Worm (Caenorhabditis elegans) whole organism, young adult: ENCODE measurements around the gene tag-342.
A peak's percentile ranks its signal among the peaks of the same experiment; 100 is the strongest.

Experiments used
- B0261.1 ChIP-seq: sonication (generic microtip); optimal IDR thresholded peaks from 2 replicates; lab custom pipeline; 2016; ENCODE audit warnings: mild to moderate bottlenecking, missing genetic modification characterization, moderate library complexity, missing compliant biosample characterization
- F10E7.11 ChIP-seq: sonication (generic microtip); optimal IDR thresholded peaks from 2 replicates; lab custom pipeline; 2017; ENCODE audit warnings: mild to moderate bottlenecking, missing genetic modification characterization, moderate library complexity, missing compliant biosample characterization
- F37B4.10 ChIP-seq: fragments of 200-800 bp; sonication (Bioruptor generic); IDR thresholded peaks from 2 replicates; pipeline ENCODE4 v1.3.6; 2022; ENCODE audit warnings: missing genetic modification characterization, missing compliant biosample characterization
- F39B2.1 ChIP-seq: fragments of 200-800 bp; sonication (Bioruptor generic); IDR thresholded peaks from 2 replicates; pipeline ENCODE4 v1.3.6; 2022; ENCODE audit warnings: missing genetic modification reagents, missing genetic modification characterization, missing compliant biosample characterization
- F49E8.2 ChIP-seq: sonication (generic microtip); optimal IDR thresholded peaks from 3 replicates; lab custom pipeline; 2017; ENCODE audit warnings: missing genetic modification characterization, mild to moderate bottlenecking, missing compliant biosample characterization, antibody characterized with exemption, moderate library complexity; ENCODE audit not compliant: insufficient read depth
- T07F8.4 ChIP-seq: sonication (generic microtip); optimal IDR thresholded peaks from 2 replicates; lab custom pipeline; 2016; ENCODE audit warnings: mild to moderate bottlenecking, missing genetic modification characterization, moderate library complexity, missing compliant biosample characterization
- Y53G8AR.9 ChIP-seq: fragments of 200-800 bp; sonication (Bioruptor generic); conservative IDR thresholded peaks from 2 replicates; pipeline ENCODE4 v1.3.6; 2022; ENCODE audit warnings: missing genetic modification reagents, missing genetic modification characterization, missing compliant biosample characterization
- ama-1 ChIP-seq, 3 experiments: fragments of 150-350 bp in 1 of 3; sonication (generic microtip) in 2 of 3; optimal IDR thresholded peaks; 2 replicates each; lab custom pipeline; 2014 to 2018; ENCODE audit warnings: missing biosample characterization in 2 of 3, missing genetic modification characterization in 2 of 3, missing genetic modification reagents in 2 of 3
- aptf-2 ChIP-seq: fragments of 200-800 bp; sonication (Bioruptor generic); conservative IDR thresholded peaks from 2 replicates; pipeline ENCODE4 v1.3.6; 2022; ENCODE audit warnings: missing genetic modification reagents, missing genetic modification characterization, missing compliant biosample characterization
- attf-3 ChIP-seq: fragments of 200-800 bp; sonication (Bioruptor generic); conservative IDR thresholded peaks from 2 replicates; pipeline ENCODE4 v1.3.6; 2022; ENCODE audit warnings: missing genetic modification reagents, missing genetic modification characterization, missing compliant biosample characterization
- attf-5 ChIP-seq: fragments of 200-800 bp; sonication (Bioruptor generic); optimal IDR thresholded peaks from 2 replicates; lab custom pipeline; 2018; ENCODE audit warnings: mild to moderate bottlenecking, missing genetic modification characterization, missing compliant biosample characterization
- bed-1 ChIP-seq: fragments of 200-800 bp; sonication (Bioruptor generic); IDR thresholded peaks from 2 replicates; pipeline ENCODE4 v1.3.6; 2022; ENCODE audit warnings: missing genetic modification reagents, missing genetic modification characterization, missing compliant biosample characterization
- cebp-1 ChIP-seq, 2 experiments: fragments of 200-800 bp in 1 of 2; sonication (Bioruptor generic) in 1 of 2; sonication (generic microtip) in 1 of 2; IDR thresholded peaks in 1 of 2; optimal IDR thresholded peaks in 1 of 2; 2 replicates each; pipeline versions ENCODE4 v1.3.6 to Lab custom; 2017 to 2022; ENCODE audit warnings: missing compliant biosample characterization in 2 of 2, missing genetic modification characterization in 2 of 2, mild to moderate bottlenecking in 1 of 2, missing genetic modification reagents in 1 of 2, moderate library complexity in 1 of 2
- ceh-58 ChIP-seq: fragments of 200-800 bp; sonication (Bioruptor generic); IDR thresholded peaks from 2 replicates; pipeline ENCODE4 v1.3.6; 2022; ENCODE audit warnings: missing genetic modification characterization, missing compliant biosample characterization
- ceh-79 ChIP-seq: sonication (generic microtip); optimal IDR thresholded peaks from 2 replicates; lab custom pipeline; 2017; ENCODE audit warnings: mild to moderate bottlenecking, missing genetic modification characterization, missing compliant biosample characterization
- dox-1 ChIP-seq: fragments of 200-800 bp; sonication (Bioruptor generic); IDR thresholded peaks from 2 replicates; pipeline ENCODE4 v1.3.6; 2022; ENCODE audit warnings: missing genetic modification reagents, missing genetic modification characterization, missing compliant biosample characterization
- efl-1 ChIP-seq: fragments of 150-350 bp; optimal IDR thresholded peaks from 2 replicates; lab custom pipeline; 2014; ENCODE audit warnings: missing biosample characterization, missing genetic modification reagents, missing genetic modification characterization
- egl-18 ChIP-seq: fragments of 200-800 bp; sonication (Bioruptor generic); IDR thresholded peaks from 2 replicates; pipeline ENCODE4 v1.3.6; 2022; ENCODE audit warnings: missing genetic modification reagents, missing genetic modification characterization, missing compliant biosample characterization
- fkh-3 ChIP-seq: sonication (generic microtip); optimal IDR thresholded peaks from 2 replicates; lab custom pipeline; 2016; ENCODE audit warnings: mild to moderate bottlenecking, missing genetic modification characterization, missing compliant biosample characterization
- gei-17 ChIP-seq: fragments of 200-800 bp; sonication (Bioruptor generic); optimal IDR thresholded peaks from 2 replicates; lab custom pipeline; 2018; ENCODE audit warnings: mild to moderate bottlenecking, missing genetic modification characterization, missing compliant biosample characterization
- hlh-12 ChIP-seq: sonication (generic microtip); optimal IDR thresholded peaks from 2 replicates; lab custom pipeline; 2016; ENCODE audit warnings: missing genetic modification characterization, missing compliant biosample characterization
- hmg-20 ChIP-seq: fragments of 200-800 bp; sonication (Bioruptor generic); IDR thresholded peaks from 2 replicates; pipeline ENCODE4 v1.3.6; 2022; ENCODE audit warnings: missing genetic modification reagents, missing genetic modification characterization, missing compliant biosample characterization
- hrde-1 ChIP-seq: sonication (generic microtip); optimal IDR thresholded peaks from 2 replicates; lab custom pipeline; 2016; ENCODE audit warnings: missing genetic modification characterization, mild to moderate bottlenecking, missing compliant biosample characterization, moderate library complexity, missing genotype, missing genetic modification reagents, borderline replicate concordance
- let-526 ChIP-seq: fragments of 200-800 bp; sonication (Bioruptor generic); IDR thresholded peaks from 2 replicates; pipeline ENCODE4 v1.3.6; 2022; ENCODE audit warnings: missing genetic modification reagents, missing genetic modification characterization, missing compliant biosample characterization
- lin-35 ChIP-seq, 3 experiments: fragments of 150-350 bp in 2 of 3; sonication (generic microtip) in 1 of 3; optimal IDR thresholded peaks; 2 replicates each; lab custom pipeline; 2014 to 2018; ENCODE audit warnings: missing biosample characterization in 3 of 3, missing genetic modification characterization in 3 of 3, missing genetic modification reagents in 3 of 3
- lsy-27 ChIP-seq: sonication (generic microtip); optimal IDR thresholded peaks from 2 replicates; lab custom pipeline; 2017; ENCODE audit warnings: missing genetic modification characterization, mild to moderate bottlenecking, missing compliant biosample characterization, antibody characterized with exemption, missing genotype, borderline replicate concordance; ENCODE audit not compliant: insufficient read depth
- mel-28 ChIP-seq: sonication (generic microtip); optimal IDR thresholded peaks from 2 replicates; lab custom pipeline; 2016; ENCODE audit warnings: borderline replicate concordance, mild to moderate bottlenecking, missing genetic modification characterization, missing compliant biosample characterization
- mes-4 ChIP-seq: sonication (generic microtip); optimal IDR thresholded peaks from 2 replicates; lab custom pipeline; 2016; ENCODE audit warnings: missing genotype, missing genetic modification characterization, missing compliant biosample characterization
- mxl-1 ChIP-seq: sonication (generic microtip); optimal IDR thresholded peaks from 2 replicates; lab custom pipeline; 2016; ENCODE audit warnings: missing genetic modification characterization, missing compliant biosample characterization
- nfya-1 ChIP-seq: sonication (generic microtip); optimal IDR thresholded peaks from 2 replicates; lab custom pipeline; 2017; ENCODE audit warnings: antibody characterized with exemption, missing compliant biosample characterization, missing genetic modification characterization, borderline replicate concordance; ENCODE audit not compliant: insufficient read depth
- nhr-80 ChIP-seq: sonication (generic microtip); optimal IDR thresholded peaks from 2 replicates; lab custom pipeline; 2016; ENCODE audit warnings: missing genetic modification characterization, missing compliant biosample characterization
- rec-8 ChIP-seq, 2 experiments: sonication (generic microtip); optimal IDR thresholded peaks; 2 replicates each; lab custom pipeline; 2016; ENCODE audit warnings: mild to moderate bottlenecking in 2 of 2, missing genetic modification characterization in 2 of 2, missing genetic modification reagents in 2 of 2, missing genotype in 2 of 2, missing biosample characterization in 1 of 2, missing compliant biosample characterization in 1 of 2, moderate library complexity in 1 of 2
- rpc-1 ChIP-seq, 2 experiments: fragments of 150-350 bp in 1 of 2; sonication (generic microtip) in 1 of 2; optimal IDR thresholded peaks; 2 replicates each; lab custom pipeline; 2014 to 2018; ENCODE audit warnings: missing biosample characterization in 1 of 2, missing genetic modification characterization in 1 of 2, missing genetic modification reagents in 1 of 2, missing genotype in 1 of 2
- sdz-38 ChIP-seq: sonication (generic microtip); optimal IDR thresholded peaks from 2 replicates; lab custom pipeline; 2016; ENCODE audit warnings: missing genotype, missing genetic modification characterization, missing compliant biosample characterization
- snpc-3.4 ChIP-seq: sonication (generic microtip); optimal IDR thresholded peaks from 2 replicates; lab custom pipeline; 2017; ENCODE audit warnings: missing genetic modification characterization, mild to moderate bottlenecking, missing compliant biosample characterization, antibody characterized with exemption, moderate library complexity, missing genotype, missing genetic modification reagents
- unc-130 ChIP-seq: sonication (generic microtip); optimal IDR thresholded peaks from 2 replicates; lab custom pipeline; 2016; ENCODE audit warnings: missing genetic modification reagents, missing genetic modification characterization, missing compliant biosample characterization
- unc-62 ChIP-seq: fragments of 150-350 bp; optimal IDR thresholded peaks from 2 replicates; lab custom pipeline; 2014; ENCODE audit warnings: missing biosample characterization, missing genetic modification reagents, missing genetic modification characterization
- ztf-28 ChIP-seq: fragments of 200-800 bp; sonication (Bioruptor generic); IDR thresholded peaks from 2 replicates; pipeline ENCODE4 v1.3.6; 2022; ENCODE audit warnings: missing genetic modification reagents, missing genetic modification characterization, missing compliant biosample characterization

tag-342 gene

ce11 chrIII:9490783-9491547 is 23.0 kb downstream of the tag-342 start, which contains the start of the genes dars-1 and ctr-9:
dars-1 (minus strand) TSS chrIII:9491215.
ctr-9 (plus strand) TSS chrIII:9491396.
- no peak for TF ChIP-seq rec-8 (tag; optimal IDR thresholded peaks at IDR 0.05; lab: Kevin White, UChicago)
- peak; percentile 0 for TF ChIP-seq snpc-3.4 (tag; lab: Kevin White, UChicago)
- peak; percentile 30; the same call in 1 of the 2 replicates for TF ChIP-seq cebp-1 (GFP tag; IDR thresholded peaks at IDR 0.05; lab: Robert Waterston, UW)
- peak; percentile 87 for TF ChIP-seq cebp-1 (tag; optimal IDR thresholded peaks at IDR 0.05; lab: Kevin White, UChicago)
- TF ChIP-seq attf-3: no peak
- 0 out of 2 replicates have a peak, but pooled peaks have one; percentile 42 for TF ChIP-seq Y53G8AR.9 (GFP tag; lab: Robert Waterston, UW)
- no peak for TF ChIP-seq F49E8.2
- no peak for TF ChIP-seq nfya-1 (tag; lab: Kevin White, UChicago)
- no peak for TF ChIP-seq hmg-20 (GFP tag; lab: Robert Waterston, UW)

ce11 chrIII:9494209-9494608 is 26.3 kb downstream of the tag-342 start:
- no peak for TF ChIP-seq bed-1 (GFP tag; lab: Robert Waterston, UW)
- no peak for TF ChIP-seq F10E7.11 (tag; lab: Kevin White, UChicago)
- TF ChIP-seq unc-62 (GFP tag; lab: Kevin White, UChicago): no peak
- no peak for TF ChIP-seq egl-18 (GFP tag; lab: Robert Waterston, UW)
- TF ChIP-seq mes-4 (tag; lab: Kevin White, UChicago): no peak
- TF ChIP-seq, all 124 proteins: peak for 0

ce11 chrIII:9496083-9496482 is 28.1 kb downstream of the tag-342 start:
- TF ChIP-seq sdz-38 (tag; lab: Kevin White, UChicago): no peak
- no peak for TF ChIP-seq mel-28 (tag; lab: Kevin White, UChicago)
- no peak for TF ChIP-seq lsy-27 (tag; lab: Kevin White, UChicago)
- TF ChIP-seq aptf-2 (GFP tag; lab: Robert Waterston, UW): no peak
- no peak for TF ChIP-seq attf-3
- no peak for TF ChIP-seq gei-17 (GFP tag; lab: Kevin White, UChicago)
- no peak for TF ChIP-seq dox-1 (GFP tag; lab: Robert Waterston, UW)
- no peak for TF ChIP-seq lin-35 (GFP tag; optimal IDR thresholded peaks at IDR 0.05; lab: Kevin White, UChicago)
- no peak for TF ChIP-seq T07F8.4 (tag; lab: Kevin White, UChicago)
- no peak for TF ChIP-seq let-526 (GFP tag; lab: Robert Waterston, UW)
- TF ChIP-seq hrde-1 (tag; lab: Kevin White, UChicago): no peak

DNA sequence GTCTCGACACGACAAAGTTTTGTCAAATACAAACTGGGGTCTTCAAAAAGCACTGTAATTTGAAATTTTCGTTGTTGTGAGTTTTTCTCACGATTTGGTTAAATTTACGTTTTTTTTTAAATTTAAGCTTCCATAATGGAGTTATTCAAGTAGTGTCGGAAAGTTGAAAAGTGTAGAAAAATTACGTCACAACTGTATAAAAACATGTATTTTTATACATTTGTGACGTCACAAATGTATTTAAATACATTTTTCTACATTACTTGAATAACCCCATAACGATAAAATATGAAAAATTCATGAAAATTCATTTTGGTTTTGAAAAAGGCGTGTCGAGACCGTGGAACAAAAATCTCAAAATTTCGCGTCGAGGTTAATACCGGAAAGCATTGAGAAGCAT is 29.5 kb downstream of the tag-342 start:
- no peak for TF ChIP-seq F37B4.10 (GFP tag; lab: Robert Waterston, UW)

ce11 chrIII:9500267-9500666 is 32.3 kb downstream of the tag-342 start, which contains the start of gene sod-4:
sod-4 (minus strand) TSS chrIII:9500375.
- TF ChIP-seq attf-5 (GFP tag; lab: Kevin White, UChicago): peak; percentile 12
- TF ChIP-seq ceh-79: no peak
- no peak for TF ChIP-seq ama-1 (optimal IDR thresholded peaks at IDR 0.05; lab: Kevin White, UChicago)
- no peak for TF ChIP-seq ama-1 (GFP tag; optimal IDR thresholded peaks at IDR 0.05; lab: Kevin White, UChicago)
- no peak for TF ChIP-seq efl-1
- TF ChIP-seq rpc-1 (optimal IDR thresholded peaks at IDR 0.05; lab: Kevin White, UChicago): no peak
- TF ChIP-seq rpc-1 (tag; optimal IDR thresholded peaks at IDR 0.05; lab: Kevin White, UChicago): no peak
- TF ChIP-seq unc-130 (GFP tag; lab: Kevin White, UChicago): no peak
- TF ChIP-seq cebp-1 (GFP tag; IDR thresholded peaks at IDR 0.05; lab: Robert Waterston, UW): no peak
- peak; percentile 25 for TF ChIP-seq cebp-1 (tag; optimal IDR thresholded peaks at IDR 0.05; lab: Kevin White, UChicago)
- TF ChIP-seq sdz-38 (tag; lab: Kevin White, UChicago): no peak
- no peak for TF ChIP-seq F39B2.1
- no peak for TF ChIP-seq fkh-3
- no peak for TF ChIP-seq hrde-1 (tag; lab: Kevin White, UChicago)
- TF ChIP-seq mxl-1 (tag; lab: Kevin White, UChicago): no peak
- TF ChIP-seq ceh-58: no peak
- TF ChIP-seq hlh-12 (tag; lab: Kevin White, UChicago): no peak
- peak; percentile 47 for TF ChIP-seq nhr-80 (tag; lab: Kevin White, UChicago)
- TF ChIP-seq ztf-28: no peak
- TF ChIP-seq B0261.1 (tag; lab: Kevin White, UChicago): no peak
